Worm (Caenorhabditis elegans): ENCODE measurements around the gene irld-1.

irld-1 gene

DNA sequence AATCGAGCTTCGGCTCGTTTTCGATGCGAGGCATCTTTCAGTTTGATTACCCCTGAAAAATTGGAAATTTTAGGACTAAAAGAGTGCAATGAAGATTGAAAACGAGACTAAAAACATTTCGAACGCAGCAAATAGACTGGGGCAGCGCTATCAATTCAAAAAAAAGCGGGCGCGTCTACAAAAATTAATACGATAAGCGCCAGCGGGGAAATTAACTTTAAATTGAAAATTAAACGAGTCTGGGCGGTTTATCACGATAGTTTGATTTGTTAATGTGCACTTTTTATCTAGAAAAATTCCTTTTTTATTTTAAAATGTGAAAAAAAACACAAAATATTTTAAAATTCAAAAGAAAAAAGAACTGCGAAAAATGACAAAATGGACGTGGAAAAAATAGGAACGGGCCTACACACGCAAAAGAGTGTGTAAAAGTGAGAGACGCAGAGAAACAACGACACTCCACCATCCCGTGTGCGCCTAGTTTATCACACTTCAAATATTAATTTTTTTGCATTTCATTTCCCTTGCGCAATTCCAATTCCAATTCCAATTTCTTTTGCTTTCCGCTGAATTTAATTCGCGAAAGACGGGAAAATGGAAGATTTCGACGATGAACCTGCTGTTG lies 34.9 kb downstream of the irld-1 start, which contains the start of the genes gmpr-1 and fipp-1 (continued):
- no peak for TF ChIP-seq ztf-25 (GFP tag; IDR thresholded peaks at IDR 0.05)
- TF ChIP-seq ZK185.1 (tag; optimal IDR thresholded peaks at IDR 0.05; ENCODE audit: poor library complexity, severe bottlenecking): no peak
- no peak for TF ChIP-seq egrh-3 (GFP tag; IDR thresholded peaks at IDR 0.05)
- no peak for TF ChIP-seq ets-4 (GFP tag; optimal IDR thresholded peaks at IDR 0.05)
- no peak for TF ChIP-seq die-1 (tag; optimal IDR thresholded peaks at IDR 0.05)
- TF ChIP-seq akir-1 (GFP tag; optimal IDR thresholded peaks at IDR 0.05): no peak
- TF ChIP-seq cebp-1 (GFP tag; IDR thresholded peaks at IDR 0.05): no peak
- TF ChIP-seq cebp-1 (tag; optimal IDR thresholded peaks at IDR 0.05): peak; percentile 16
- TF ChIP-seq nhr-120 (GFP tag; IDR thresholded peaks at IDR 0.05): no peak
- TF ChIP-seq rpc-1 (optimal IDR thresholded peaks at IDR 0.05): no peak
- no peak for TF ChIP-seq rpc-1 (tag; optimal IDR thresholded peaks at IDR 0.05)
- TF ChIP-seq sdz-38 (tag; optimal IDR thresholded peaks at IDR 0.05): no peak
- no peak for TF ChIP-seq F37B4.10 (GFP tag; IDR thresholded peaks at IDR 0.05)
- no peak for TF ChIP-seq ceh-79 (tag; optimal IDR thresholded peaks at IDR 0.05)
- no peak for TF ChIP-seq Y67H2A.10 (GFP tag; conservative IDR thresholded peaks at IDR 0.05)
- no peak for TF ChIP-seq let-607 (tag; optimal IDR thresholded peaks at IDR 0.05)
- no peak for TF ChIP-seq let-526 (GFP tag; IDR thresholded peaks at IDR 0.05)
- TF ChIP-seq lin-40 (tag; optimal IDR thresholded peaks at IDR 0.05): no peak
- TF ChIP-seq F49E8.2 (tag; optimal IDR thresholded peaks at IDR 0.05; ENCODE audit: insufficient read depth): no peak
- TF ChIP-seq T07F8.4 (tag; optimal IDR thresholded peaks at IDR 0.05): no peak
- no peak for TF ChIP-seq hsf-1 (GFP tag; IDR thresholded peaks at IDR 0.05)
- no peak for TF ChIP-seq pha-4 (tag; optimal IDR thresholded peaks at IDR 0.05)
- TF ChIP-seq hrde-1 (tag; optimal IDR thresholded peaks at IDR 0.05; ENCODE audit: borderline replicate concordance): no peak
- TF ChIP-seq F39B2.1 (GFP tag; IDR thresholded peaks at IDR 0.05): no peak
- TF ChIP-seq Y53F4B.3 (GFP tag; IDR thresholded peaks at IDR 0.05): no peak
- TF ChIP-seq F57A8.1 (GFP tag; optimal IDR thresholded peaks at IDR 0.05): no peak
- TF ChIP-seq sptf-2 (GFP tag; optimal IDR thresholded peaks at IDR 0.05): no peak
- no peak for TF ChIP-seq egl-44 (GFP tag; IDR thresholded peaks at IDR 0.05)
- TF ChIP-seq D2030.7 (GFP tag; IDR thresholded peaks at IDR 0.05): peak; percentile 58; the same call in 1 of the 2 replicates
- no peak for TF ChIP-seq fkh-3 (tag; optimal IDR thresholded peaks at IDR 0.05)
- TF ChIP-seq Y53G8AR.9 (GFP tag; conservative IDR thresholded peaks at IDR 0.05): no peak
- TF ChIP-seq aptf-3 (GFP tag; IDR thresholded peaks at IDR 0.05): no peak
- peak in 1 of 3 experiments; percentile 55 for TF ChIP-seq lin-35 (GFP tag; optimal IDR thresholded peaks at IDR 0.05)
- peak; percentile 46 for TF ChIP-seq F33H1.4 (GFP tag; IDR thresholded peaks at IDR 0.05)
- no peak for TF ChIP-seq Y56A3A.18 (GFP tag; IDR thresholded peaks at IDR 0.05)
- TF ChIP-seq F22D6.2 (tag; optimal IDR thresholded peaks at IDR 0.05): no peak
- no peak for TF ChIP-seq hmg-20 (GFP tag; IDR thresholded peaks at IDR 0.05)
- TF ChIP-seq tlf-1 (GFP tag; optimal IDR thresholded peaks at IDR 0.05): peak; percentile 36
- TF ChIP-seq hlh-26 (GFP tag; conservative IDR thresholded peaks at IDR 0.05): no peak
- no peak for TF ChIP-seq nfya-1 (tag; optimal IDR thresholded peaks at IDR 0.05; ENCODE audit: borderline replicate concordance, insufficient read depth)
- no peak for TF ChIP-seq gei-17 (GFP tag; optimal IDR thresholded peaks at IDR 0.05)
- TF ChIP-seq tbx-9 (tag; optimal IDR thresholded peaks at IDR 0.05; ENCODE audit: borderline replicate concordance): no peak
- no peak for TF ChIP-seq B0035.1 (tag; optimal IDR thresholded peaks at IDR 0.05)
- no peak for TF ChIP-seq F57C9.4 (tag; optimal IDR thresholded peaks at IDR 0.05)
- TF ChIP-seq athp-1 (tag; optimal IDR thresholded peaks at IDR 0.05): peak; percentile 10
- no peak for TF ChIP-seq rcor-1 (GFP tag; IDR thresholded peaks at IDR 0.05)
- no peak for TF ChIP-seq ceh-100 (GFP tag; IDR thresholded peaks at IDR 0.05)
- no peak for TF ChIP-seq tbp1 (GFP tag; optimal IDR thresholded peaks at IDR 0.05)

Measured in whole organism, young adult.